Worm (Caenorhabditis elegans): ENCODE data around the gene K07H8.12.

The K07H8.12 gene

ce11 chrIV:8266024-8266949 is 10.2 kb downstream of the K07H8.12 start (continued):
- peak; percentile 16; the same call in 1 of the 2 replicates for TF ChIP-seq pha-4 (GFP tag; IDR thresholded peaks at IDR 0.05)
- no peak for TF ChIP-seq pha-4 (tag; optimal IDR thresholded peaks at IDR 0.05)
- no peak for TF ChIP-seq attf-4 (tag; optimal IDR thresholded peaks at IDR 0.05)
- TF ChIP-seq duxl-1 (tag; optimal IDR thresholded peaks at IDR 0.05; ENCODE audit: poor library complexity): no peak
- no peak for TF ChIP-seq ceh-32 (tag; optimal IDR thresholded peaks at IDR 0.05; ENCODE audit: poor library complexity)
- no peak for TF ChIP-seq gei-8 (GFP tag; optimal IDR thresholded peaks at IDR 0.05)
- no peak for TF ChIP-seq lin-15B (tag; optimal IDR thresholded peaks at IDR 0.05)

ce11 chrIV:8262671-8263070 is 13.8 kb downstream of the K07H8.12 start:
- TF ChIP-seq pha-4 (GFP tag; IDR thresholded peaks at IDR 0.05) (no peak), pha-4 (tag; optimal IDR thresholded peaks at IDR 0.05) (no peak), lim-7 (GFP tag; IDR thresholded peaks at IDR 0.05) (no peak), lin-38 (GFP tag; IDR thresholded peaks at IDR 0.05) (peak; percentile 3; the same call in 1 of the 2 replicates), aha-1 (tag) (peak; percentile 45), ZK546.5 (tag; optimal IDR thresholded peaks at IDR 0.05) (no peak), nhr-48 (tag; optimal IDR thresholded peaks at IDR 0.05) (no peak), mdt-29 (GFP tag; IDR thresholded peaks at IDR 0.05) (0 out of 2 replicates have a peak, but pooled peaks have one; percentile 19)

ce11 chrIV:8260848-8261638 is 15.5 kb downstream of the K07H8.12 start, which contains the start of gene vit-6:
Gene vit-6 (plus strand): TSS chrIV:8261157.
- TF ChIP-seq ctbp-1 (GFP tag; IDR thresholded peaks at IDR 0.05) (0 out of 2 replicates have a peak, but pooled peaks have one; percentile 14), egl-43 (GFP tag; IDR thresholded peaks at IDR 0.05) (peak; percentile 59; the same call in 1 of the 2 replicates), ceh-28 (tag; optimal IDR thresholded peaks at IDR 0.05) (no peak), unc-130 (GFP tag; optimal IDR thresholded peaks at IDR 0.05) (no peak), zag-1 (tag; optimal IDR thresholded peaks at IDR 0.05) (no peak), tra-1 (GFP tag; IDR thresholded peaks at IDR 0.05) (peak; percentile 62; the same call in 1 of the 2 replicates), ceh-44 (GFP tag; IDR thresholded peaks at IDR 0.05) (no peak), ama-1 (optimal IDR thresholded peaks at IDR 0.05) (peak; percentile 36), saeg-2 (GFP tag; IDR thresholded peaks at IDR 0.05) (no peak), dmd-8 (GFP tag; IDR thresholded peaks at IDR 0.05) (0 out of 2 replicates have a peak, but pooled peaks have one; percentile 10), aha-1 (tag) (peak; percentile 21), hlh-30 (tag; optimal IDR thresholded peaks at IDR 0.05; ENCODE audit: insufficient read depth) (no peak), F26F4.8 (GFP tag; conservative IDR thresholded peaks at IDR 0.05) (no peak), F44E2.7 (GFP tag; IDR thresholded peaks at IDR 0.05) (no peak), lir-3 (tag; optimal IDR thresholded peaks at IDR 0.05) (no peak), ZK546.5 (tag; optimal IDR thresholded peaks at IDR 0.05) (no peak), Y5F2A.4 (GFP tag; optimal IDR thresholded peaks at IDR 0.05) (no peak), daf-8 (GFP tag; IDR thresholded peaks at IDR 0.05) (0 out of 2 replicates have a peak, but pooled peaks have one; percentile 70), unc-62 (GFP tag; optimal IDR thresholded peaks at IDR 0.05 in 1 of 2) (no peak), unc-62 (tag; optimal IDR thresholded peaks at IDR 0.05) (no peak), daf-16 (GFP tag; optimal IDR thresholded peaks at IDR 0.05) (peak in 1 of 2 experiments; percentile 11), daf-16 (tag; optimal IDR thresholded peaks at IDR 0.05) (no peak), zfp-3 (GFP tag; conservative IDR thresholded peaks at IDR 0.05) (peak; percentile 73), nhr-48 (tag; optimal IDR thresholded peaks at IDR 0.05) (peak; percentile 69), hlh-11 (tag; optimal IDR thresholded peaks at IDR 0.05) (peak; percentile 44), lin-38 (GFP tag; IDR thresholded peaks at IDR 0.05) (peak; percentile 47), lim-7 (GFP tag; IDR thresholded peaks at IDR 0.05) (no peak), nhr-76 (tag; optimal IDR thresholded peaks at IDR 0.05) (no peak), mdt-29 (GFP tag; IDR thresholded peaks at IDR 0.05) (peak; percentile 34; the same call in 1 of the 2 replicates), Y75B8A.6 (GFP tag; IDR thresholded peaks at IDR 0.05) (0 out of 2 replicates have a peak, but pooled peaks have one; percentile 66), mdl-1 (tag; optimal IDR thresholded peaks at IDR 0.05) (no peak), pha-4 (GFP tag; IDR thresholded peaks at IDR 0.05) (0 out of 2 replicates have a peak, but pooled peaks have one; percentile 41), pha-4 (tag; optimal IDR thresholded peaks at IDR 0.05) (no peak), ceh-32 (tag; optimal IDR thresholded peaks at IDR 0.05; ENCODE audit: poor library complexity) (no peak), mxl-2 (GFP tag; conservative IDR thresholded peaks at IDR 0.05) (0 out of 2 replicates have a peak, but pooled peaks have one; percentile 17), dve-1 (tag; optimal IDR thresholded peaks at IDR 0.05; ENCODE audit: insufficient read depth) (peak; percentile 15), ceh-82 (tag; optimal IDR thresholded peaks at IDR 0.05) (no peak), aly-2 (tag; optimal IDR thresholded peaks at IDR 0.05) (no peak)

Measured in whole organism, L4 larva.